Worm (Caenorhabditis elegans): Measurements from ENCODE around the gene hlh-17.

- TF ChIP-seq rnt-1 (tag; optimal IDR thresholded peaks at IDR 0.05) (no peak), ets-4 (tag; optimal IDR thresholded peaks at IDR 0.05) (no peak), pha-4 (tag; optimal IDR thresholded peaks at IDR 0.05) (no peak), unc-3 (GFP tag; conservative IDR thresholded peaks at IDR 0.05) (no peak), unc-3 (tag; optimal IDR thresholded peaks at IDR 0.05) (no peak), ceh-31 (tag; optimal IDR thresholded peaks at IDR 0.05) (no peak), ceh-22 (tag; optimal IDR thresholded peaks at IDR 0.05) (no peak), Y22D7AL.16 (tag; optimal IDR thresholded peaks at IDR 0.05) (no peak), ceh-14 (tag; optimal IDR thresholded peaks at IDR 0.05) (no peak), hlh-15 (tag; optimal IDR thresholded peaks at IDR 0.05) (no peak), madf-2 (tag; optimal IDR thresholded peaks at IDR 0.05) (no peak), fkh-6 (tag; optimal IDR thresholded peaks at IDR 0.05) (no peak), fkh-10 (GFP tag; optimal IDR thresholded peaks at IDR 0.05) (no peak), ztf-16 (tag; optimal IDR thresholded peaks at IDR 0.05) (no peak), ama-1 (optimal IDR thresholded peaks at IDR 0.05) (no peak)
Measured at ce11 chrIV:16220688-16221087, 33.9 kb upstream of the hlh-17 start.

All from whole organism, late embryonic.